Fruit fly (Drosophila melanogaster) whole organism, embryonic: ENCODE results near the gene Fmr1.

Experiments used
- Aef1 ChIP-seq: fragments of 200-800 bp; sonication (Bioruptor generic); IDR thresholded peaks from 3 replicates; pipeline ENCODE4 v1.3.6; 2022; ENCODE audit warnings: missing biosample characterization, missing genetic modification characterization
- Atf3 ChIP-seq: fragments of 200-800 bp; sonication (Bioruptor generic); optimal IDR thresholded peaks from 3 replicates; lab custom pipeline; 2016; ENCODE audit warnings: missing biosample characterization, missing genetic modification characterization
- Awh ChIP-seq: fragments of 200-800 bp; sonication (Bioruptor generic); IDR thresholded peaks from 2 replicates; pipeline ENCODE4, ENCODE4 v1.3.6; 2022; ENCODE audit warnings: missing biosample characterization, missing genetic modification characterization
- CG1233 ChIP-seq: fragments of 200-800 bp; sonication (Bioruptor generic); optimal IDR thresholded peaks from 4 replicates; lab custom pipeline; 2018; ENCODE audit warnings: missing biosample characterization, mild to moderate bottlenecking, missing genetic modification characterization
- CG14014 ChIP-seq: fragments of 200-800 bp; sonication (Bioruptor generic); IDR thresholded peaks from 2 replicates; pipeline ENCODE4 v1.3.6; 2022; ENCODE audit warnings: missing biosample characterization, missing genetic modification characterization
- CG1529 ChIP-seq: fragments of 200-800 bp; sonication (Bioruptor generic); optimal IDR thresholded peaks from 3 replicates; lab custom pipeline; 2018; ENCODE audit warnings: missing biosample characterization, missing genetic modification characterization
- CG17802 ChIP-seq: fragments of 200-800 bp; sonication (Bioruptor generic); optimal IDR thresholded peaks from 2 replicates; lab custom pipeline; 2018; ENCODE audit warnings: missing biosample characterization, mild to moderate bottlenecking, missing genetic modification characterization, moderate library complexity
- CG31441 ChIP-seq: fragments of 200-800 bp; sonication (Bioruptor generic); IDR thresholded peaks from 2 replicates; pipeline ENCODE4 v1.3.6; 2022; ENCODE audit warnings: missing biosample characterization, missing genetic modification characterization
- CG32772 ChIP-seq: fragments of 200-800 bp; sonication (Bioruptor generic); IDR thresholded peaks from 2 replicates; pipeline ENCODE4 v1.3.6; 2022; ENCODE audit warnings: missing biosample characterization, missing genetic modification characterization
- CG3838 ChIP-seq: fragments of 200-800 bp; sonication (Bioruptor generic); optimal IDR thresholded peaks from 3 replicates; lab custom pipeline; 2016; ENCODE audit warnings: missing biosample characterization, missing genetic modification characterization
- CG3847 ChIP-seq: fragments of 200-800 bp; sonication (Bioruptor generic); IDR thresholded peaks from 2 replicates; pipeline ENCODE4 v1.3.6; 2022; ENCODE audit warnings: missing biosample characterization, missing genetic modification characterization
- CG43689 ChIP-seq: fragments of 200-800 bp; sonication (Bioruptor generic); IDR thresholded peaks from 2 replicates; pipeline ENCODE4 v1.3.6; 2022; ENCODE audit warnings: missing biosample characterization, missing genetic modification characterization
- CG4617 ChIP-seq: fragments of 200-800 bp; sonication (Bioruptor generic); optimal IDR thresholded peaks from 3 replicates; lab custom pipeline; 2016; ENCODE audit warnings: missing biosample characterization, missing genetic modification characterization, borderline replicate concordance
- CG4707 ChIP-seq: fragments of 200-800 bp; sonication (Bioruptor generic); optimal IDR thresholded peaks from 2 replicates; lab custom pipeline; 2018; ENCODE audit warnings: missing biosample characterization, mild to moderate bottlenecking, missing genetic modification characterization, moderate library complexity
- CG7372 ChIP-seq: fragments of 200-800 bp; sonication (Bioruptor generic); IDR thresholded peaks from 2 replicates; pipeline ENCODE4 v1.3.6; 2022; ENCODE audit warnings: missing biosample characterization, missing genetic modification characterization
- CG7963 ChIP-seq: fragments of 200-800 bp; sonication (Bioruptor generic); IDR thresholded peaks from 3 replicates; pipeline ENCODE4 v1.3.6; 2022; ENCODE audit warnings: missing biosample characterization, missing genetic modification characterization; ENCODE audit not compliant: partially characterized antibody
- CG8478 ChIP-seq: fragments of >200 bp; optimal IDR thresholded peaks from 2 replicates; lab custom pipeline; 2018
- D19B ChIP-seq: fragments of 200-800 bp; sonication (Bioruptor generic); optimal IDR thresholded peaks from 2 replicates; lab custom pipeline; 2017; ENCODE audit warnings: missing biosample characterization, mild to moderate bottlenecking, missing genetic modification characterization
- HLHmδ ChIP-seq: fragments of 200-800 bp; sonication (Bioruptor generic); optimal IDR thresholded peaks from 2 replicates; lab custom pipeline; 2018; ENCODE audit warnings: missing biosample characterization, mild to moderate bottlenecking, missing genetic modification characterization, moderate library complexity
- Hr39 ChIP-seq: fragments of >200 bp; optimal IDR thresholded peaks from 2 replicates; lab custom pipeline; 2017
- Med ChIP-seq: fragments of 200-800 bp; sonication (Bioruptor generic); peaks from one replicate; lab custom pipeline; 2016; ENCODE audit warnings: missing biosample characterization, missing genetic modification characterization, mild to moderate bottlenecking, inconsistent platforms, moderate library complexity
- Neu2 ChIP-seq: fragments of 200-800 bp; sonication (Bioruptor generic); optimal IDR thresholded peaks from 3 replicates; lab custom pipeline; 2016; ENCODE audit warnings: missing biosample characterization, missing genetic modification characterization, borderline replicate concordance
- Nf-YA ChIP-seq: fragments of 200-800 bp; sonication (Bioruptor generic); IDR thresholded peaks from 2 replicates; pipeline ENCODE4 v1.3.6; 2022; ENCODE audit warnings: missing biosample characterization, missing genetic modification characterization
- NfI ChIP-seq: fragments of 200-800 bp; sonication (Bioruptor generic); optimal IDR thresholded peaks from 3 replicates; lab custom pipeline; 2018; ENCODE audit warnings: missing biosample characterization, mild to moderate bottlenecking, missing genetic modification characterization, moderate library complexity
- Rfx ChIP-seq: fragments of 200-800 bp; sonication (Bioruptor generic); IDR thresholded peaks from 2 replicates; pipeline ENCODE4 v1.3.6; 2022; ENCODE audit warnings: missing biosample characterization, missing genetic modification characterization
- Sin3A ChIP-seq: fragments of >200 bp; optimal IDR thresholded peaks from 2 replicates; lab custom pipeline; 2018
- Tbp ChIP-seq: fragments of >200 bp; optimal IDR thresholded peaks from 2 replicates; lab custom pipeline; 2018; ENCODE audit warnings: missing biosample characterization, missing genetic modification characterization
- bowl ChIP-seq: fragments of 200-800 bp; sonication (Bioruptor generic); IDR thresholded peaks from 2 replicates; pipeline ENCODE4 v1.3.6; 2022; ENCODE audit warnings: missing biosample characterization, missing genetic modification characterization
- cad ChIP-seq: fragments of >200 bp; optimal IDR thresholded peaks from 2 replicates; lab custom pipeline; 2017; ENCODE audit warnings: missing biosample characterization, missing genetic modification characterization
- cato ChIP-seq: fragments of 200-800 bp; sonication (Bioruptor generic); optimal IDR thresholded peaks from 2 replicates; lab custom pipeline; 2016; ENCODE audit warnings: missing biosample characterization, missing genetic modification characterization, borderline replicate concordance
- chm ChIP-seq: fragments of 200-800 bp; sonication (Bioruptor generic); IDR thresholded peaks from 2 replicates; pipeline ENCODE4 v1.3.6; 2022; ENCODE audit warnings: missing biosample characterization, missing genetic modification characterization
- croc ChIP-seq: fragments of 200-800 bp; sonication (Bioruptor generic); conservative IDR thresholded peaks from 3 replicates; pipeline ENCODE4 v1.3.6; 2022; ENCODE audit warnings: missing biosample characterization, missing genetic modification characterization
- crol ChIP-seq: fragments of 200-800 bp; sonication (Bioruptor generic); IDR thresholded peaks from 2 replicates; pipeline ENCODE4 v1.3.6; 2022; ENCODE audit warnings: missing biosample characterization, missing genetic modification characterization
- dmrt11E ChIP-seq: fragments of 200-800 bp; sonication (Bioruptor generic); optimal IDR thresholded peaks from 3 replicates; lab custom pipeline; 2018; ENCODE audit warnings: missing biosample characterization, mild to moderate bottlenecking, missing genetic modification characterization, moderate library complexity
- fd102C ChIP-seq: fragments of 200-800 bp; sonication (Bioruptor generic); optimal IDR thresholded peaks from 2 replicates; lab custom pipeline; 2018; ENCODE audit warnings: missing biosample characterization, mild to moderate bottlenecking, missing genetic modification characterization, moderate library complexity
- gfzf ChIP-seq: fragments of 200-800 bp; sonication (Bioruptor generic); optimal IDR thresholded peaks from 2 replicates; lab custom pipeline; 2016; ENCODE audit warnings: missing biosample characterization, mild to moderate bottlenecking, missing genetic modification characterization, moderate library complexity
- hb ChIP-seq: fragments of 200-800 bp; sonication (Bioruptor generic); IDR thresholded peaks from 3 replicates; pipeline ENCODE4 v1.3.6; 2022; ENCODE audit warnings: missing biosample characterization, missing genetic modification characterization; ENCODE audit not compliant: partially characterized antibody
- hth ChIP-seq: fragments of >200 bp; optimal IDR thresholded peaks from 2 replicates; lab custom pipeline; 2017; ENCODE audit warnings: inconsistent platforms
- insv ChIP-seq, 2 experiments: fragments of 200-800 bp; sonication (Bioruptor generic); optimal IDR thresholded peaks; 3 replicates each; lab custom pipeline; 2016 to 2018; ENCODE audit warnings: missing biosample characterization in 2 of 2, missing genetic modification characterization in 2 of 2
- inv ChIP-seq: fragments of 200-800 bp; sonication (Bioruptor generic); IDR thresholded peaks from 2 replicates; pipeline ENCODE4 v1.3.6; 2022; ENCODE audit warnings: missing biosample characterization, missing genetic modification characterization; ENCODE audit not compliant: partially characterized antibody
- luna ChIP-seq: fragments of 200-800 bp; sonication (Bioruptor generic); optimal IDR thresholded peaks from 2 replicates; lab custom pipeline; 2016; ENCODE audit warnings: missing biosample characterization, missing genetic modification characterization
- nom ChIP-seq: fragments of 200-800 bp; sonication (Bioruptor generic); optimal IDR thresholded peaks from 2 replicates; lab custom pipeline; 2017; ENCODE audit warnings: missing biosample characterization, missing genetic modification characterization, mild to moderate bottlenecking, moderate library complexity, missing genetic modification reagents
- onecut ChIP-seq: fragments of 200-800 bp; sonication (Bioruptor generic); IDR thresholded peaks from 2 replicates; pipeline ENCODE4 v1.3.6; 2022; ENCODE audit warnings: missing biosample characterization, missing genetic modification characterization
- pzg ChIP-seq: fragments of 200-800 bp; sonication (Bioruptor generic); optimal IDR thresholded peaks from 3 replicates; lab custom pipeline; 2018; ENCODE audit warnings: missing biosample characterization, mild to moderate bottlenecking, missing genetic modification characterization, moderate library complexity
- salm ChIP-seq: fragments of 200-800 bp; sonication (Bioruptor generic); optimal IDR thresholded peaks from 2 replicates; lab custom pipeline; 2018; ENCODE audit warnings: missing biosample characterization, mild to moderate bottlenecking, missing genetic modification characterization
- sc ChIP-seq, 3 experiments: fragments of >200 bp in 2 of 3; fragments of 200-800 bp in 1 of 3; sonication (Bioruptor generic) in 1 of 3; optimal IDR thresholded peaks; 2 replicates in 2 of 3; 3 replicates in 1 of 3; lab custom pipeline; 2017; ENCODE audit warnings: mild to moderate bottlenecking in 1 of 3, missing biosample characterization in 1 of 3, missing genetic modification characterization in 1 of 3, missing genetic modification reagents in 1 of 3
- stwl ChIP-seq: fragments of 200-800 bp; sonication (Bioruptor generic); optimal IDR thresholded peaks from 3 replicates; lab custom pipeline; 2018; ENCODE audit warnings: missing biosample characterization, mild to moderate bottlenecking, missing genetic modification characterization, moderate library complexity
- twi ChIP-seq: fragments of 200-800 bp; optimal IDR thresholded peaks from 2 replicates; lab custom pipeline; 2019; ENCODE audit warnings: missing biosample characterization, mild to moderate bottlenecking, missing genetic modification characterization, moderate library complexity
- usp ChIP-seq: fragments of >200 bp; optimal IDR thresholded peaks from 2 replicates; lab custom pipeline; 2017; ENCODE audit warnings: missing biosample characterization, missing genetic modification characterization
- wek ChIP-seq: fragments of 200-800 bp; sonication (Bioruptor generic); optimal IDR thresholded peaks from 3 replicates; lab custom pipeline; 2018; ENCODE audit warnings: missing biosample characterization, mild to moderate bottlenecking, missing genetic modification characterization, moderate library complexity

Fmr1 gene

dm6 chr3R:10087206-10087927, 22.6 kb downstream of the Fmr1 start (continued):
- no peak for TF ChIP-seq stwl (tag; lab: Kevin White, UChicago)
- peak; percentile 45; the same call in 1 of the 2 replicates for TF ChIP-seq CG7372 (GFP tag; lab: Robert Waterston, UW)
- peak; percentile 40 for TF ChIP-seq cato (GFP tag; lab: Kevin White, UChicago)
- no peak for TF ChIP-seq fd102C
- no peak for TF ChIP-seq CG4707 (GFP tag; lab: Kevin White, UChicago)
- no peak for TF ChIP-seq usp (GFP tag; lab: Kevin White, UChicago)
- TF ChIP-seq pzg (GFP tag; lab: Kevin White, UChicago), result no peak
- TF ChIP-seq hth (lab: Kevin White, UChicago), result no peak
- peak; percentile 96 for TF ChIP-seq CG8478 (lab: Kevin White, UChicago)
- TF ChIP-seq CG4617, result peak; percentile 9
- no peak for TF ChIP-seq inv (GFP tag; lab: Robert Waterston, UW)
- TF ChIP-seq Awh, result peak; percentile 36; the same call in 1 of the 2 replicates
- TF ChIP-seq CG17802 (tag; lab: Kevin White, UChicago), result no peak
- no peak for TF ChIP-seq CG1529
- peak; percentile 6 for TF ChIP-seq Atf3
- TF ChIP-seq CG3838 (GFP tag; lab: Kevin White, UChicago), result no peak
- TF ChIP-seq CG43689 (GFP tag; lab: Robert Waterston, UW), result 0 out of 2 replicates have a peak, but pooled peaks have one; percentile 13
- no peak for TF ChIP-seq cad (GFP tag; lab: Kevin White, UChicago)
- TF ChIP-seq Nf-YA, result peak; percentile 54; the same call in 1 of the 2 replicates
- TF ChIP-seq chm (GFP tag; lab: Robert Waterston, UW), result no peak
- TF ChIP-seq CG7963 (GFP tag; lab: Robert Waterston, UW), result no peak
- TF ChIP-seq salm, result no peak
- no peak for TF ChIP-seq Neu2
- no peak for TF ChIP-seq onecut
- no peak for TF ChIP-seq crol (GFP tag; lab: Robert Waterston, UW)
- peak; percentile 61 for TF ChIP-seq CG14014 (GFP tag; lab: Robert Waterston, UW)
- no peak for TF ChIP-seq gfzf (GFP tag; lab: Kevin White, UChicago)
- TF ChIP-seq Hr39 (lab: Kevin White, UChicago), result no peak
- TF ChIP-seq CG32772 (GFP tag; lab: Robert Waterston, UW), result peak; percentile 61; the same call in 1 of the 2 replicates
- TF ChIP-seq bowl (GFP tag; lab: Robert Waterston, UW), result no peak
- peak; percentile 40; the same call in 1 of the 3 replicates for TF ChIP-seq croc (GFP tag; lab: Robert Waterston, UW)
- peak; percentile 59 for TF ChIP-seq NfI
- TF ChIP-seq Med (GFP tag; lab: Kevin White, UChicago), result peak; percentile 96
- no peak for TF ChIP-seq wek (GFP tag; lab: Kevin White, UChicago)
- TF ChIP-seq Aef1 (GFP tag; lab: Robert Waterston, UW), result peak; percentile 80
- TF ChIP-seq sc (optimal IDR thresholded peaks at IDR 0.05; lab: Kevin White, UChicago), result no peak
- no peak for TF ChIP-seq sc (GFP tag; optimal IDR thresholded peaks at IDR 0.05; lab: Kevin White, UChicago)
- no peak for TF ChIP-seq hb (GFP tag; lab: Robert Waterston, UW)
- TF ChIP-seq CG31441, result peak; percentile 58
- no peak for TF ChIP-seq HLHmδ (GFP tag; lab: Kevin White, UChicago)
- TF ChIP-seq nom (GFP tag; lab: Kevin White, UChicago), result peak; percentile 61
- TF ChIP-seq dmrt11E (tag; lab: Kevin White, UChicago), result peak; percentile 19
- no peak for TF ChIP-seq insv (GFP tag; optimal IDR thresholded peaks at IDR 0.05; lab: Kevin White, UChicago)
- peak; percentile 51 for TF ChIP-seq CG3847 (GFP tag; lab: Robert Waterston, UW)
- peak; percentile 39 for TF ChIP-seq D19B
- peak; percentile 29 for TF ChIP-seq CG1233 (GFP tag; lab: Kevin White, UChicago)
- no peak for TF ChIP-seq Tbp (GFP tag; lab: Kevin White, UChicago)
- TF ChIP-seq Sin3A (lab: Kevin White, UChicago), result no peak
- TF ChIP-seq luna (GFP tag; lab: Kevin White, UChicago), result peak; percentile 35
- TF ChIP-seq twi (tag; lab: Kevin White, UChicago), result no peak
- peak; percentile 77 for TF ChIP-seq Rfx
